Worm (Caenorhabditis elegans) whole organism, L2 larva: ENCODE measurements around the gene F19B10.13.

ENCODE experiments used
- ama-1 ChIP-seq: fragments of 150-350 bp; optimal IDR thresholded peaks from 2 replicates; lab custom pipeline; 2018; ENCODE audit warnings: inconsistent platforms
- nhr-21 ChIP-seq: fragments of 150-350 bp; optimal IDR thresholded peaks from 2 replicates; lab custom pipeline; 2014; ENCODE audit warnings: missing biosample characterization, missing genetic modification characterization
- snpc-4 ChIP-seq: fragments of 150-350 bp; optimal IDR thresholded peaks from 2 replicates; lab custom pipeline; 2014; ENCODE audit warnings: missing biosample characterization, missing genetic modification characterization

DNA sequence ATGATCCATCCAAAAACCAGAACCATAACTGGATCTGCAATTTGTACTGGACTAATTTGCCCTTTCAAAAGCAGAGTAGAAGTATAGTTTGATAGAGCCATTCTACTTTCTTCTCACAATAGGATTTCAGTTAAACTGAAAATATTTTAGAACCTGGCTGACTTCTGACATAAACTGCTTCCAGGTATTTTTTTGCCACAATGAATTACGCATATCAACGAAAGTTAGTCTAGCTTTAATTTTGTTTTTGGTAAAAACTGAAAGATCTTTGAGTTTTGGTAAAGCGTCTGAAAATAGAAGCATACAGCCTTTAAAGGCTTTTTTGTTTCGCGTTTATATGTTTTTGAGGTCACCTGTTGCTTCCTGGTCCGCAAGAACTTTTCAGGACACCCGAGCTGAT lies 28.6 kb downstream of the F19B10.13 start, which contains the start of gene srx-101:
- TF ChIP-seq ama-1 (lab: Kevin White, UChicago) (no peak), snpc-4 (no peak), nhr-21 (tag; lab: Kevin White, UChicago) (no peak)
